Fruit fly (Drosophila melanogaster): Measurements from ENCODE around the gene Rad17.
A peak's percentile ranks its signal among the peaks of the same experiment; 100 is the strongest.

The Rad17 gene

dm6 chr3R:14662989-14663500 lies at the start of gene Rad17, which contains the start of gene BigH1:
Gene Rad17 (minus strand): TSS chr3R:14663197.
Gene BigH1 (plus strand): TSS chr3R:14663450.
- no peak for TF ChIP-seq CTCF (optimal IDR thresholded peaks at IDR 0.05)
- TF ChIP-seq CG8478 (optimal IDR thresholded peaks at IDR 0.05) = no peak

- TF ChIP-seq CG8478 (optimal IDR thresholded peaks at IDR 0.05) (no peak), CTCF (optimal IDR thresholded peaks at IDR 0.05) (no peak)
Measured at dm6 chr3R:14711447-14712163, 48.6 kb upstream of the Rad17 start.

- TF ChIP-seq CTCF (optimal IDR thresholded peaks at IDR 0.05) (no peak), CG8478 (optimal IDR thresholded peaks at IDR 0.05) (no peak)
Measured at dm6 chr3R:14710673-14711072, 47.7 kb upstream of the Rad17 start.

- TF ChIP-seq CTCF (optimal IDR thresholded peaks at IDR 0.05) (no peak), CG8478 (optimal IDR thresholded peaks at IDR 0.05) (no peak)
Measured at dm6 chr3R:14709480-14709984, 46.5 kb upstream of the Rad17 start.

- TF ChIP-seq CTCF (optimal IDR thresholded peaks at IDR 0.05) = no peak
- TF ChIP-seq CG8478 (optimal IDR thresholded peaks at IDR 0.05) = no peak
Measured at dm6 chr3R:14708948-14709385, 46.0 kb upstream of the Rad17 start.

dm6 chr3R:14707703-14708643 lies 45.0 kb upstream of the Rad17 start:
- TF ChIP-seq CTCF (optimal IDR thresholded peaks at IDR 0.05) (no peak), CG8478 (optimal IDR thresholded peaks at IDR 0.05) (no peak)

- TF ChIP-seq CTCF (optimal IDR thresholded peaks at IDR 0.05) = no peak
Measured at dm6 chr3R:14706860-14707259, 43.9 kb upstream of the Rad17 start.

dm6 chr3R:14706354-14706753 lies 43.4 kb upstream of the Rad17 start:
- no peak for TF ChIP-seq CTCF (optimal IDR thresholded peaks at IDR 0.05)
- no peak for TF ChIP-seq CG8478 (optimal IDR thresholded peaks at IDR 0.05)

dm6 chr3R:14705270-14705669 lies 42.3 kb upstream of the Rad17 start:
- TF ChIP-seq CG8478 (optimal IDR thresholded peaks at IDR 0.05) = no peak
- no peak for TF ChIP-seq CTCF (optimal IDR thresholded peaks at IDR 0.05)

dm6 chr3R:14703302-14704192 lies 40.5 kb upstream of the Rad17 start:
- no peak for TF ChIP-seq CTCF (optimal IDR thresholded peaks at IDR 0.05)
- no peak for TF ChIP-seq CG8478 (optimal IDR thresholded peaks at IDR 0.05)

- TF ChIP-seq CTCF (optimal IDR thresholded peaks at IDR 0.05) (peak; percentile 53 to 58), CG8478 (optimal IDR thresholded peaks at IDR 0.05) (no peak)
Measured at dm6 chr3R:14696949-14697513, 34.0 kb upstream of the Rad17 start, which contains the start of gene Meltrin. Gene Meltrin (minus strand): TSS chr3R:14697292.

- no peak for TF ChIP-seq CTCF (optimal IDR thresholded peaks at IDR 0.05)
- no peak for TF ChIP-seq CG8478 (optimal IDR thresholded peaks at IDR 0.05)
Measured at dm6 chr3R:14695665-14696064, 32.7 kb upstream of the Rad17 start.

- TF ChIP-seq CTCF (optimal IDR thresholded peaks at IDR 0.05) (no peak), CG8478 (optimal IDR thresholded peaks at IDR 0.05) (no peak)
Measured at dm6 chr3R:14695054-14695453, 32.1 kb upstream of the Rad17 start.

- TF ChIP-seq CG8478 (optimal IDR thresholded peaks at IDR 0.05) = no peak
- no peak for TF ChIP-seq CTCF (optimal IDR thresholded peaks at IDR 0.05)
Measured at dm6 chr3R:14694583-14694982, 31.6 kb upstream of the Rad17 start.

Data from S2 (cell line).